Worm (Caenorhabditis elegans) whole organism, late embryonic: ENCODE results near the gene cwp-5.

Experiments
- T23F11.4 ChIP-seq: fragments of 200-800 bp; sonication (Bioruptor generic); optimal IDR thresholded peaks from 2 replicates; lab custom pipeline; 2018; ENCODE audit warnings: mild to moderate bottlenecking, missing genetic modification characterization, missing compliant biosample characterization
- ama-1 ChIP-seq: fragments of 150-350 bp; optimal IDR thresholded peaks from 2 replicates; lab custom pipeline; 2014
- che-1 ChIP-seq: sonication (generic microtip); optimal IDR thresholded peaks from 2 replicates; lab custom pipeline; 2016; ENCODE audit warnings: mild to moderate bottlenecking, missing genetic modification characterization, missing compliant biosample characterization
- ets-4 ChIP-seq: sonication (generic microtip); optimal IDR thresholded peaks from 2 replicates; lab custom pipeline; 2016; ENCODE audit warnings: missing genetic modification characterization, missing compliant biosample characterization
- gmeb-2 ChIP-seq: sonication (generic microtip); optimal IDR thresholded peaks from 2 replicates; lab custom pipeline; 2016; ENCODE audit warnings: missing genetic modification characterization, inconsistent platforms, missing compliant biosample characterization
- pax-1 ChIP-seq: fragments of 150-350 bp; optimal IDR thresholded peaks from 2 replicates; lab custom pipeline; 2014; ENCODE audit warnings: missing biosample characterization, missing genetic modification characterization
- pha-2 ChIP-seq: sonication (generic microtip); optimal IDR thresholded peaks from 2 replicates; lab custom pipeline; 2017; ENCODE audit warnings: mild to moderate bottlenecking, missing genetic modification characterization, missing compliant biosample characterization

DNA sequence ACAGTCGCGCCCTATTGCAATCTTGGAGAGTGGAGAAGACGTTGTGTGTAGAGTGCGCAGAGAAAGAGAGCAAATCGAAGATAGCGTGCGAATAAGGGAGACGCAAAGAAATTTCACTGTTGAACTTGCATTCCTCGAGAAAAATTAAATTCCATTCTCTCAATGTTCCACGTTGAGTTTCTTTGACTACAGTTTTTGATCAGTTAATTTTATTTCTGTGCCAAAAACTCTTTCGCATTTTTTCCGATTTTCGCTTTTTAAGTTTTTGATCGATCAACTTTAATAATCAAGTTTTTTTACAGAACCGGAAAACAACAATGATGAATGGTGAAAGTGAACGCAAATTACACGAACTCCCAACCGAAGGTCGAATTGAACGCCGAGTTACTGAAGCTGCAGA lies 47.3 kb upstream of the cwp-5 start, which contains the start of gene K08H2.3:
- TF ChIP-seq pax-1 (tag; lab: Kevin White, UChicago): no peak
- TF ChIP-seq pha-2: no peak
- no peak for TF ChIP-seq ets-4 (tag; lab: Kevin White, UChicago)
- no peak for TF ChIP-seq T23F11.4 (GFP tag; lab: Kevin White, UChicago)
- TF ChIP-seq che-1 (tag; lab: Kevin White, UChicago): no peak
- TF ChIP-seq gmeb-2 (tag; lab: Kevin White, UChicago): no peak
- no peak for TF ChIP-seq ama-1 (lab: Kevin White, UChicago)
